Worm (Caenorhabditis elegans) whole organism, young adult: ENCODE results near the gene C01B9.4.
A peak's percentile ranks its signal among the peaks of the same experiment; 100 is the strongest.

Experiments
- B0261.1 ChIP-seq: sonication (generic microtip); optimal IDR thresholded peaks from 2 replicates; lab custom pipeline; 2016; ENCODE audit warnings: mild to moderate bottlenecking, missing genetic modification characterization, moderate library complexity, missing compliant biosample characterization
- C17E4.6 ChIP-seq: fragments of 200-800 bp; sonication (Bioruptor generic); IDR thresholded peaks from 2 replicates; pipeline ENCODE4 v1.3.6; 2022; ENCODE audit warnings: missing genetic modification reagents, missing genetic modification characterization, missing compliant biosample characterization
- F37B4.10 ChIP-seq: fragments of 200-800 bp; sonication (Bioruptor generic); IDR thresholded peaks from 2 replicates; pipeline ENCODE4 v1.3.6; 2022; ENCODE audit warnings: missing genetic modification characterization, missing compliant biosample characterization
- F49E8.2 ChIP-seq: sonication (generic microtip); optimal IDR thresholded peaks from 3 replicates; lab custom pipeline; 2017; ENCODE audit warnings: missing genetic modification characterization, mild to moderate bottlenecking, missing compliant biosample characterization, antibody characterized with exemption, moderate library complexity; ENCODE audit not compliant: insufficient read depth
- F57C9.4 ChIP-seq: sonication (generic microtip); optimal IDR thresholded peaks from 2 replicates; lab custom pipeline; 2017; ENCODE audit warnings: mild to moderate bottlenecking, missing genetic modification characterization, missing compliant biosample characterization
- T26A5.8 ChIP-seq: sonication (generic microtip); optimal IDR thresholded peaks from 2 replicates; lab custom pipeline; 2016; ENCODE audit warnings: missing genetic modification characterization, missing compliant biosample characterization
- Y95B8A.8 ChIP-seq: fragments of 200-800 bp; sonication (Bioruptor generic); IDR thresholded peaks from 2 replicates; pipeline ENCODE4 v1.3.6; 2022; ENCODE audit warnings: missing genetic modification reagents, missing genetic modification characterization, missing compliant biosample characterization
- aptf-3 ChIP-seq: fragments of 200-800 bp; sonication (Bioruptor generic); IDR thresholded peaks from 2 replicates; pipeline ENCODE4 v1.3.6; 2022; ENCODE audit warnings: missing genetic modification characterization, missing compliant biosample characterization
- athp-1 ChIP-seq: sonication (generic microtip); optimal IDR thresholded peaks from 2 replicates; lab custom pipeline; 2017; ENCODE audit warnings: mild to moderate bottlenecking, missing genetic modification characterization, missing compliant biosample characterization
- bed-2 ChIP-seq: fragments of 200-800 bp; sonication (Bioruptor generic); IDR thresholded peaks from 2 replicates; pipeline ENCODE4 v1.3.6; 2022; ENCODE audit warnings: missing genetic modification reagents, missing genetic modification characterization, missing compliant biosample characterization
- ccch-3 ChIP-seq: fragments of 200-800 bp; sonication (Bioruptor generic); optimal IDR thresholded peaks from 2 replicates; lab custom pipeline; 2018; ENCODE audit warnings: mild to moderate bottlenecking, missing genetic modification characterization, missing compliant biosample characterization
- cebp-2 ChIP-seq: fragments of 200-800 bp; sonication (Bioruptor generic); IDR thresholded peaks from 2 replicates; pipeline ENCODE4 v1.3.6; 2022; ENCODE audit warnings: missing genetic modification characterization, missing compliant biosample characterization
- ceh-27 ChIP-seq: fragments of 200-800 bp; sonication (Bioruptor generic); optimal IDR thresholded peaks from 2 replicates; lab custom pipeline; 2018; ENCODE audit warnings: mild to moderate bottlenecking, missing genetic modification characterization, moderate library complexity, missing compliant biosample characterization
- ceh-40 ChIP-seq: fragments of 200-800 bp; sonication (Bioruptor generic); IDR thresholded peaks from 2 replicates; pipeline ENCODE4 v1.3.6; 2022; ENCODE audit warnings: missing genetic modification characterization, missing compliant biosample characterization
- ceh-58 ChIP-seq: fragments of 200-800 bp; sonication (Bioruptor generic); IDR thresholded peaks from 2 replicates; pipeline ENCODE4 v1.3.6; 2022; ENCODE audit warnings: missing genetic modification characterization, missing compliant biosample characterization
- efl-1 ChIP-seq: fragments of 150-350 bp; optimal IDR thresholded peaks from 2 replicates; lab custom pipeline; 2014; ENCODE audit warnings: missing biosample characterization, missing genetic modification reagents, missing genetic modification characterization
- egl-44 ChIP-seq: fragments of 200-800 bp; sonication (Bioruptor generic); IDR thresholded peaks from 2 replicates; pipeline ENCODE4 v1.3.6; 2022; ENCODE audit warnings: missing genetic modification reagents, missing genetic modification characterization, missing compliant biosample characterization
- egrh-3 ChIP-seq: fragments of 200-800 bp; sonication (Bioruptor generic); IDR thresholded peaks from 2 replicates; pipeline ENCODE4 v1.3.6; 2022; ENCODE audit warnings: missing genetic modification reagents, missing genetic modification characterization, missing compliant biosample characterization
- him-1 ChIP-seq: sonication (generic microtip); optimal IDR thresholded peaks from 2 replicates; lab custom pipeline; 2016; ENCODE audit warnings: missing genotype, missing genetic modification reagents, missing genetic modification characterization, missing compliant biosample characterization
- hmg-20 ChIP-seq: fragments of 200-800 bp; sonication (Bioruptor generic); IDR thresholded peaks from 2 replicates; pipeline ENCODE4 v1.3.6; 2022; ENCODE audit warnings: missing genetic modification reagents, missing genetic modification characterization, missing compliant biosample characterization
- hrde-1 ChIP-seq: sonication (generic microtip); optimal IDR thresholded peaks from 2 replicates; lab custom pipeline; 2016; ENCODE audit warnings: missing genetic modification characterization, mild to moderate bottlenecking, missing compliant biosample characterization, moderate library complexity, missing genotype, missing genetic modification reagents, borderline replicate concordance
- hsf-1 ChIP-seq: fragments of 200-800 bp; sonication (Bioruptor generic); IDR thresholded peaks from 2 replicates; pipeline ENCODE4 v1.3.6; 2022; ENCODE audit warnings: missing genetic modification reagents, missing genetic modification characterization, missing compliant biosample characterization
- madf-8 ChIP-seq: fragments of 200-800 bp; sonication (Bioruptor generic); conservative IDR thresholded peaks from 2 replicates; pipeline ENCODE4 v1.3.6; 2022; ENCODE audit warnings: missing genetic modification reagents, missing genetic modification characterization, missing compliant biosample characterization
- mes-4 ChIP-seq: sonication (generic microtip); optimal IDR thresholded peaks from 2 replicates; lab custom pipeline; 2016; ENCODE audit warnings: missing genotype, missing genetic modification characterization, missing compliant biosample characterization
- nfya-1 ChIP-seq: sonication (generic microtip); optimal IDR thresholded peaks from 2 replicates; lab custom pipeline; 2017; ENCODE audit warnings: antibody characterized with exemption, missing compliant biosample characterization, missing genetic modification characterization, borderline replicate concordance; ENCODE audit not compliant: insufficient read depth
- nhr-120 ChIP-seq: fragments of 200-800 bp; sonication (Bioruptor generic); IDR thresholded peaks from 2 replicates; pipeline ENCODE4 v1.3.6; 2022; ENCODE audit warnings: missing genetic modification characterization, missing compliant biosample characterization
- nhr-179 ChIP-seq: sonication (generic microtip); optimal IDR thresholded peaks from 2 replicates; lab custom pipeline; 2016; ENCODE audit warnings: mild to moderate bottlenecking, missing genetic modification characterization, missing compliant biosample characterization
- nhr-27 ChIP-seq: fragments of 200-800 bp; sonication (Bioruptor generic); optimal IDR thresholded peaks from 2 replicates; lab custom pipeline; 2018; ENCODE audit warnings: mild to moderate bottlenecking, missing genetic modification characterization, moderate library complexity, missing compliant biosample characterization
- sdz-38 ChIP-seq: sonication (generic microtip); optimal IDR thresholded peaks from 2 replicates; lab custom pipeline; 2016; ENCODE audit warnings: missing genotype, missing genetic modification characterization, missing compliant biosample characterization
- sea-2 ChIP-seq: fragments of 200-800 bp; sonication (Bioruptor generic); IDR thresholded peaks from 2 replicates; pipeline ENCODE4 v1.3.6; 2022; ENCODE audit warnings: missing genetic modification characterization, missing compliant biosample characterization
- snpc-4 ChIP-seq, 5 experiments: fragments of 150-350 bp in 1 of 5; sonication (generic microtip) in 4 of 5; optimal IDR thresholded peaks; 2 replicates each; lab custom pipeline; 2014 to 2018; ENCODE audit warnings: missing genetic modification characterization in 5 of 5, missing biosample characterization in 3 of 5, antibody characterized with exemption in 2 of 5, mild to moderate bottlenecking in 2 of 5, missing compliant biosample characterization in 2 of 5, missing genotype in 2 of 5, moderate library complexity in 2 of 5, missing genetic modification reagents in 1 of 5
- xnd-1 ChIP-seq: sonication (generic microtip); optimal IDR thresholded peaks from 2 replicates; lab custom pipeline; 2016; ENCODE audit warnings: missing genotype, missing genetic modification reagents, missing genetic modification characterization, missing compliant biosample characterization
- zfh-2 ChIP-seq: fragments of 200-800 bp; sonication (Bioruptor generic); conservative IDR thresholded peaks from 2 replicates; pipeline ENCODE4 v1.3.6; 2022; ENCODE audit warnings: missing genetic modification reagents, missing genetic modification characterization, missing compliant biosample characterization
- ztf-25 ChIP-seq: fragments of 200-800 bp; sonication (Bioruptor generic); IDR thresholded peaks from 2 replicates; pipeline ENCODE4 v1.3.6; 2022; ENCODE audit warnings: missing genetic modification reagents, missing genetic modification characterization, missing compliant biosample characterization
- ztf-28 ChIP-seq: fragments of 200-800 bp; sonication (Bioruptor generic); IDR thresholded peaks from 2 replicates; pipeline ENCODE4 v1.3.6; 2022; ENCODE audit warnings: missing genetic modification reagents, missing genetic modification characterization, missing compliant biosample characterization

The C01B9.4 gene

DNA sequence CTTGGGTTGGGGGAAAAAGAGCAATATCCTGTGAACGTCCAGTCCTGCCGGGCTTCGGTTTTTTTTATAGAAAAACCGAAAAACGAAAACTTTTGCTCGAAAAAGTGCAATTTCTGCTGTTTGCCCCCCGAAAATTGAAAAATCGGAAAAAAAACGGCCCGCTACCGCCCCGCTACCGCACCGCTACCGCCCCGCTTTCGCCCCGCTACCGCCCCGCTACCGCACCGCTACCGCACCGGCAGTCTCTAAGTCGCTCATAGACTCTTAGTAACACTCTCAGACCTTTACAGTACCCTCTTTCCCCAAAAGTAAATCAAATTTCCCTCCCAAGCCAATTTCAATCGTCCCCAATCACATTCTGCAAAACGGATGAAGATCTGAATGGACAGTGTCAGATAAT lies 11.4 kb upstream of the C01B9.4 start:
- TF ChIP-seq bed-2 (no peak), zfh-2 (GFP tag; lab: Robert Waterston, UW) (peak; percentile 79), egrh-3 (GFP tag; lab: Robert Waterston, UW) (peak; percentile 50; the same call in 1 of the 2 replicates)

DNA sequence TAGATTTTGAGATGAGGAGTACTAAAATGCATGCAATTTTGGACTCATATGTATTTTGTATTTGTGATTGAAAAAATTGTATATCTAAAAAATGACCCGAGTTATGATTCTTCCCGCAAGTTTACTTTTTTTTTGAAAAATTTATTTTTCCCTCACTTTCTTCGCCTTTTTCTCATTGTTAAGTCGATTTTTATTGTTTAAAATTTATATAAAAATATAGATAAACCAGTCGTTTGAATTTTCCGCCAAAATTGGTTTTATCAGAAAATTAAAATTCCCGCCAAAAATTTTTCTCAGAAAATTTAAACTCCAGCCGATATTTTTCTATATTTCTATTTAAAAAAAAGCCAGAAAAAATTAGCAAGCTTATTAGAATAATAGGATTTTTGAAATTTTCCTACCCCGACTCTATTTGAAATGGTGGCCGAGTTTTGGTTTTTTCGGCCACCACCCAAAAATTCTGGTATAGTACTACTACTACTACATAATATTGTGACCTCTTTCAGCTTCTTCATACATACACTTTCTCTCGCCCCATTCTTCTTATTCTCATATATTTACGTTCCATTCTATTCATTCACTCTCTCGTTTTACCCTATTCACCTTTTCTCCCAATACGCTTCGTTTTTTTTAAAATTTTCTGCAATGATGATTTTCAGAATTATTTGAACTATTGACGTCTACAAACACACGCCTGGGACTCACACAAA lies 7.9 kb upstream of the C01B9.4 start, which contains the start of gene ZK131.11:
Gene ZK131.11, plus strand, starts transcription at position 660 of the 710 bp plus-strand sequence.
- TF ChIP-seq egl-44 (GFP tag; lab: Robert Waterston, UW) (no peak), C17E4.6 (GFP tag; lab: Robert Waterston, UW) (no peak), xnd-1 (no peak), Y95B8A.8 (no peak), ztf-28 (GFP tag; lab: Robert Waterston, UW) (no peak), aptf-3 (GFP tag; lab: Robert Waterston, UW) (no peak), him-1 (no peak), F49E8.2 (no peak), F37B4.10 (GFP tag; lab: Robert Waterston, UW) (no peak), sdz-38 (no peak), nfya-1 (tag; lab: Kevin White, UChicago) (no peak), ceh-58 (GFP tag; lab: Robert Waterston, UW) (no peak), hmg-20 (no peak), cebp-2 (GFP tag; lab: Robert Waterston, UW) (no peak), nhr-27 (tag; lab: Kevin White, UChicago) (no peak)

DNA sequence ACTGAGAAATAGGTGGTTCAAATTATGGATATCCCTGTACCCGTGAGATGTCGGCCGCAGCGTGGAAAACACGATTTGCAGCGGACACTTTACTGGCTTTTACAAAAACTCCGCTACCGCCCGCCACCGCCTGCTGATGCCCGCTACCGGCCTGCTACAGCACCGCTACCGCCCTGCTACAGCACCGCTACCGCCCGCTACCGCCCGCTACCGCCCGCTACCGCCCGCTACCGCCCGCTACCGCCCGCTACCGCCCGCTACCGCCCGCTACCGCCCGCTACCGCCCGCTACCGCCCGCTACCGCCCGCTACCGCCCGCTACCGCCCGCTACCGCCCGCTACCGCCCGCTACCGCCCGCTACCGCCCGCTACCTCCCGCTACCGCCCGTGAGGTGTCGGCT lies 6.9 kb upstream of the C01B9.4 start:
- TF ChIP-seq zfh-2 (GFP tag; lab: Robert Waterston, UW) (peak; percentile 92), egrh-3 (GFP tag; lab: Robert Waterston, UW) (peak; percentile 96)

DNA sequence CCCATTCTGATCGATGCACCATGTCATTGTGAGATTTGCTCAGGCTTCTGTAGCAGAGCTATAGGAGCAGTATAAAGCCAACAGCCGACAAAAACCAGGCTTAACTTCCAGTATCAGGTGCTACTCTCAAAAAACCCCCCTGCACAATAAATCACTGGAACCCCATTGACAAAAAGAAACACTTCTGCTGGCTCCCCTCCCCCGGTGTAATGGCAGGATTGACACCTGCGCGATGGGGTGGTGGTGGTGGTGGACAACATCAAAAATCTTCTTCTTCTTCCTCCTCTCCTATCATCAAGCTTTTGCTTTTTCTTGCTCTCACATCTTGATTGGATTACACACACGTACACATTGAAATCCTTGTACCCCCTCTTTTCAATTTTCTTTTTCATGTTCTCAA lies 5.9 kb upstream of the C01B9.4 start:
- TF ChIP-seq mes-4 (tag; lab: Kevin White, UChicago): no peak
- TF ChIP-seq efl-1 (GFP tag; lab: Kevin White, UChicago): no peak
- no peak for TF ChIP-seq madf-8
- no peak for TF ChIP-seq hsf-1 (GFP tag; lab: Robert Waterston, UW)
- TF ChIP-seq T26A5.8 (tag; lab: Kevin White, UChicago): no peak

DNA sequence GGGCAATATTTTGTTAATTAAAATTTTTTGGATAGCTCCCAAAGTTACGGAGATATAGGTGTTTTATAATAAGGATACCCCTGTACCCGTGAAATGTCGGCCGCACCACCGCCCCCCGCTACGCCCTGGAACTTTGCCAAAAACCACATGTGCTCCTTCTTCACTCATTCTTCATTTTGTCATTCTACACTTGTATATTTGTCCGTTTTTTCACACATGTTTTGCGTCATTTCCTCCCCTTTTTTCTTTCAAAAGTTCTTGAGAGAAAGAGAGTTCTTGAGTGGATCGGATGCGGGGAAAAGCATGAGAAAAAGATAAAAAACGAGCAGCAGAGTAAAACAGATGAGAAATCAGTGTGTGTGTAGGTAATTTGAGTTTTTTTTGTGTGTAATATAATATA lies 5.0 kb upstream of the C01B9.4 start:
- TF ChIP-seq cebp-2 (GFP tag; lab: Robert Waterston, UW): no peak
- TF ChIP-seq athp-1: no peak
- TF ChIP-seq snpc-4 (GFP tag; optimal IDR thresholded peaks at IDR 0.05; lab: Kevin White, UChicago): no peak
- peak in 2 of 4 experiments; percentile 5 to 44 for TF ChIP-seq snpc-4 (tag; optimal IDR thresholded peaks at IDR 0.05; lab: Kevin White, UChicago)
- TF ChIP-seq ztf-25 (GFP tag; lab: Robert Waterston, UW): no peak
- peak; percentile 44 for TF ChIP-seq ceh-27

DNA sequence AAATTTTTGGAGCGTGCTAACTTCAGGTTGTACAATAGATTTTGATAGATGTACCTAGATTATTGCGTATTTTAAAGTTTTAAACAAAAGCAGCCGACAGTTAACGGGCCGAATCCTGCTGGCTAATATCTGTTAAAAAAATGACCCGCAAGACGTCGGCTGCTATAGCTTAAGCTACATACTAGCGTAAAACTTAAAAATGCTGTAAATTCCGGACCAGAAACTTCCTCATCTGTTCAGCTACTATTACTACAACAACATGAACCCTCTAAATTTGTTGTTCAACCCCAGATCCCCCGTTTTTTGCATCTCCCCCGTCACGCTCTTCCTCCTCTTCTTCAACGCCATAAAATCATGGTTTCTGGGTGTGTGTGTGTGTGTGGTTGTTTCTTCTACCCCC lies 3.1 kb upstream of the C01B9.4 start:
- TF ChIP-seq sea-2 (GFP tag; lab: Robert Waterston, UW) (no peak), F57C9.4 (no peak), hsf-1 (GFP tag; lab: Robert Waterston, UW) (no peak), F49E8.2 (no peak), ccch-3 (no peak), B0261.1 (no peak), aptf-3 (GFP tag; lab: Robert Waterston, UW) (no peak), nhr-179 (no peak), ceh-40 (GFP tag; lab: Robert Waterston, UW) (no peak), hrde-1 (tag; lab: Kevin White, UChicago) (no peak), nhr-120 (GFP tag; lab: Robert Waterston, UW) (no peak)
